Fruit fly (Drosophila melanogaster): ENCODE measurements around the gene Pten.
A peak's percentile ranks its signal among the peaks of the same experiment; 100 is the strongest.

Gene Pten

dm6 chr2L:10226724-10227407 lies 34.0 kb downstream of the Pten start, which contains the start of gene CG5708 (continued):
- peak; percentile 89 for TF ChIP-seq row (GFP tag; IDR thresholded peaks at IDR 0.05)
- no peak for TF ChIP-seq Fer3 (tag; optimal IDR thresholded peaks at IDR 0.05)
- TF ChIP-seq Dip3 (GFP tag; optimal IDR thresholded peaks at IDR 0.05), result no peak
- TF ChIP-seq H15 (GFP tag; IDR thresholded peaks at IDR 0.05), result no peak
- TF ChIP-seq zfh2 (GFP tag; optimal IDR thresholded peaks at IDR 0.05), result peak; percentile 2
- TF ChIP-seq CG4328 (GFP tag; optimal IDR thresholded peaks at IDR 0.05), result no peak
- TF ChIP-seq ewg (GFP tag; optimal IDR thresholded peaks at IDR 0.05), result no peak
- TF ChIP-seq gro (GFP tag; optimal IDR thresholded peaks at IDR 0.05), result no peak
- TF ChIP-seq CG13775 (GFP tag; optimal IDR thresholded peaks at IDR 0.05), result peak; percentile 17
- no peak for TF ChIP-seq CG4282 (GFP tag; optimal IDR thresholded peaks at IDR 0.05)
- TF ChIP-seq knrl (GFP tag; IDR thresholded peaks at IDR 0.05; ENCODE audit: partially characterized antibody), result peak; percentile 50; the same call in 2 of the 3 replicates
- TF ChIP-seq pros (GFP tag; optimal IDR thresholded peaks at IDR 0.05), result no peak
- no peak for TF ChIP-seq CG7786 (GFP tag; optimal IDR thresholded peaks at IDR 0.05)
- TF ChIP-seq Neu2 (GFP tag; optimal IDR thresholded peaks at IDR 0.05; ENCODE audit: borderline replicate concordance), result no peak
- peak; percentile 75; the same call in 2 of the 3 replicates for TF ChIP-seq Opbp (GFP tag; IDR thresholded peaks at IDR 0.05; ENCODE audit: partially characterized antibody)
- TF ChIP-seq sisA (GFP tag; IDR thresholded peaks at IDR 0.05), result no peak
- TF ChIP-seq caup (GFP tag; optimal IDR thresholded peaks at IDR 0.05; ENCODE audit: severe bottlenecking), result peak; percentile 1
- no peak for TF ChIP-seq Dbx (GFP tag; IDR thresholded peaks at IDR 0.05)
- TF ChIP-seq dimm (GFP tag; IDR thresholded peaks at IDR 0.05), result no peak
- no peak for TF ChIP-seq psq (GFP tag; optimal IDR thresholded peaks at IDR 0.05)
- TF ChIP-seq org-1 (GFP tag; optimal IDR thresholded peaks at IDR 0.05), result no peak
- TF ChIP-seq lov (optimal IDR thresholded peaks at IDR 0.05), result no peak
- no peak for TF ChIP-seq lov (GFP tag; IDR thresholded peaks at IDR 0.05)
- TF ChIP-seq CG12155 (GFP tag; optimal IDR thresholded peaks at IDR 0.05), result no peak
- TF ChIP-seq corto (GFP tag; optimal IDR thresholded peaks at IDR 0.05), result no peak
- TF ChIP-seq klu (GFP tag; IDR thresholded peaks at IDR 0.05), result no peak
- TF ChIP-seq PHDP (tag; optimal IDR thresholded peaks at IDR 0.05), result no peak
- TF ChIP-seq CG9727 (GFP tag; optimal IDR thresholded peaks at IDR 0.05), result no peak
- TF ChIP-seq CG18764 (GFP tag; optimal IDR thresholded peaks at IDR 0.05), result no peak
- TF ChIP-seq HmgZ (tag; optimal IDR thresholded peaks at IDR 0.05), result peak; percentile 42
- TF ChIP-seq CG30431 (GFP tag; optimal IDR thresholded peaks at IDR 0.05), result no peak
- TF ChIP-seq CG17912 (GFP tag; optimal IDR thresholded peaks at IDR 0.05), result no peak
- no peak for TF ChIP-seq ranshi (GFP tag; IDR thresholded peaks at IDR 0.05)
- no peak for TF ChIP-seq Sox102F (GFP tag; optimal IDR thresholded peaks at IDR 0.05)
- no peak for TF ChIP-seq pho (GFP tag; optimal IDR thresholded peaks at IDR 0.05)
- no peak for TF ChIP-seq Bdp1 (GFP tag; optimal IDR thresholded peaks at IDR 0.05)
- no peak for TF ChIP-seq Dad (GFP tag; optimal IDR thresholded peaks at IDR 0.05)
- TF ChIP-seq twi (tag; optimal IDR thresholded peaks at IDR 0.05), result no peak
- no peak for TF ChIP-seq gce (GFP tag; IDR thresholded peaks at IDR 0.05)
- TF ChIP-seq CG1529 (GFP tag; optimal IDR thresholded peaks at IDR 0.05), result no peak
- no peak for TF ChIP-seq Hr3 (GFP tag; optimal IDR thresholded peaks at IDR 0.05)
- TF ChIP-seq CG4730 (GFP tag; IDR thresholded peaks at IDR 0.05), result no peak
- TF ChIP-seq CG13894 (tag; optimal IDR thresholded peaks at IDR 0.05), result no peak
- TF ChIP-seq CG1647 (GFP tag; optimal IDR thresholded peaks at IDR 0.05), result no peak
- TF ChIP-seq da (GFP tag; optimal IDR thresholded peaks at IDR 0.05), result no peak
- no peak for TF ChIP-seq al (GFP tag; IDR thresholded peaks at IDR 0.05)
- TF ChIP-seq Hmx (GFP tag; optimal IDR thresholded peaks at IDR 0.05), result no peak
- TF ChIP-seq CG12299 (tag; optimal IDR thresholded peaks at IDR 0.05), result no peak
- peak; percentile 33 for TF ChIP-seq NfI (GFP tag; optimal IDR thresholded peaks at IDR 0.05)
- TF ChIP-seq CG6689 (GFP tag; IDR thresholded peaks at IDR 0.05), result no peak
- TF ChIP-seq E2f2 (GFP tag; IDR thresholded peaks at IDR 0.05), result no peak
